Fruit fly (Drosophila melanogaster) whole organism, embryonic: ENCODE results near the gene CG13403.

Source experiments
- ATbp ChIP-seq: fragments of 200-800 bp; sonication (Bioruptor generic); optimal IDR thresholded peaks from 2 replicates; lab custom pipeline; 2017; ENCODE audit warnings: missing biosample characterization, mild to moderate bottlenecking, missing genetic modification characterization, missing genetic modification reagents
- CG10209 ChIP-seq: fragments of 200-800 bp; sonication (Bioruptor generic); optimal IDR thresholded peaks from 3 replicates; lab custom pipeline; 2017; ENCODE audit warnings: missing biosample characterization, mild to moderate bottlenecking, missing genetic modification characterization, missing genetic modification reagents
- CG1233 ChIP-seq: fragments of 200-800 bp; sonication (Bioruptor generic); optimal IDR thresholded peaks from 4 replicates; lab custom pipeline; 2018; ENCODE audit warnings: missing biosample characterization, mild to moderate bottlenecking, missing genetic modification characterization
- CG14014 ChIP-seq: fragments of 200-800 bp; sonication (Bioruptor generic); IDR thresholded peaks from 2 replicates; pipeline ENCODE4 v1.3.6; 2022; ENCODE audit warnings: missing biosample characterization, missing genetic modification characterization
- CG14667 ChIP-seq: fragments of 200-800 bp; sonication (Bioruptor generic); IDR thresholded peaks from 2 replicates; pipeline ENCODE4 v1.3.6; 2022; ENCODE audit warnings: missing biosample characterization, missing genetic modification characterization
- CG15269 ChIP-seq: fragments of 200-800 bp; sonication (Bioruptor generic); optimal IDR thresholded peaks from 2 replicates; lab custom pipeline; 2018; ENCODE audit warnings: missing biosample characterization, mild to moderate bottlenecking, missing genetic modification characterization, moderate library complexity
- CG17912 ChIP-seq: fragments of 200-800 bp; sonication (Bioruptor generic); optimal IDR thresholded peaks from 2 replicates; lab custom pipeline; 2018; ENCODE audit warnings: missing biosample characterization, mild to moderate bottlenecking, missing genetic modification characterization
- CG18262 ChIP-seq: fragments of 200-800 bp; optimal IDR thresholded peaks from 3 replicates; lab custom pipeline; 2019; ENCODE audit warnings: missing biosample characterization, mild to moderate bottlenecking, missing genetic modification characterization, moderate library complexity
- CG2120 ChIP-seq: fragments of 200-800 bp; sonication (Bioruptor generic); optimal IDR thresholded peaks from 3 replicates; lab custom pipeline; 2016; ENCODE audit warnings: missing biosample characterization, missing genetic modification characterization
- CG2678 ChIP-seq: fragments of 200-800 bp; sonication (Bioruptor generic); optimal IDR thresholded peaks from 3 replicates; lab custom pipeline; 2019; ENCODE audit warnings: missing biosample characterization, mild to moderate bottlenecking, missing genetic modification characterization, moderate library complexity
- CG3726 ChIP-seq: fragments of 200-800 bp; sonication (Bioruptor generic); IDR thresholded peaks from 3 replicates; pipeline ENCODE4, ENCODE4 v1.3.6; 2022; ENCODE audit warnings: missing biosample characterization, missing genetic modification characterization
- CG4730 ChIP-seq: fragments of 200-800 bp; sonication (Bioruptor generic); IDR thresholded peaks from 2 replicates; pipeline ENCODE4 v1.3.6; 2022; ENCODE audit warnings: missing biosample characterization, missing genetic modification characterization
- CG6813 ChIP-seq: fragments of 200-800 bp; sonication (Bioruptor generic); optimal IDR thresholded peaks from 2 replicates; lab custom pipeline; 2017; ENCODE audit warnings: missing biosample characterization, missing genetic modification characterization, mild to moderate bottlenecking, moderate library complexity, missing genetic modification reagents
- CG7357 ChIP-seq: fragments of 200-800 bp; sonication (Bioruptor generic); IDR thresholded peaks from 3 replicates; pipeline ENCODE4 v1.3.6; 2022; ENCODE audit warnings: missing biosample characterization, missing genetic modification characterization
- CG9817 ChIP-seq: fragments of 200-800 bp; sonication (Bioruptor generic); optimal IDR thresholded peaks from 2 replicates; lab custom pipeline; 2018; ENCODE audit warnings: missing biosample characterization, mild to moderate bottlenecking, missing genetic modification characterization, moderate library complexity
- CTCF ChIP-seq: fragments of 200-800 bp; sonication (Bioruptor generic); optimal IDR thresholded peaks from 2 replicates; lab custom pipeline; 2017; ENCODE audit warnings: missing biosample characterization, mild to moderate bottlenecking, missing genetic modification characterization, moderate library complexity
- Deaf1 ChIP-seq: fragments of 200-800 bp; optimal IDR thresholded peaks from 3 replicates; lab custom pipeline; 2019; ENCODE audit warnings: missing biosample characterization, mild to moderate bottlenecking, missing genetic modification characterization, moderate library complexity
- Dref ChIP-seq: fragments of 200-800 bp; sonication (Bioruptor generic); IDR thresholded peaks from 2 replicates; pipeline ENCODE4 v1.3.6; 2022; ENCODE audit warnings: missing biosample characterization, missing genetic modification characterization
- Fer3 ChIP-seq: fragments of 200-800 bp; sonication (Bioruptor generic); optimal IDR thresholded peaks from 2 replicates; lab custom pipeline; 2018; ENCODE audit warnings: missing biosample characterization, mild to moderate bottlenecking, missing genetic modification characterization, moderate library complexity
- Gsc ChIP-seq: fragments of 200-800 bp; sonication (Bioruptor generic); IDR thresholded peaks from 2 replicates; pipeline ENCODE4 v1.3.6; 2022; ENCODE audit warnings: missing biosample characterization, missing genetic modification characterization
- Hand ChIP-seq: fragments of 200-800 bp; sonication (Bioruptor generic); optimal IDR thresholded peaks from 2 replicates; lab custom pipeline; 2017; ENCODE audit warnings: mild to moderate bottlenecking, missing biosample characterization, missing genetic modification reagents, missing genetic modification characterization
- Lim3 ChIP-seq: fragments of 200-800 bp; sonication (Bioruptor generic); IDR thresholded peaks from 2 replicates; pipeline ENCODE4 v1.3.6; 2022; ENCODE audit warnings: missing biosample characterization, missing genetic modification characterization
- Max ChIP-seq: fragments of 200-800 bp; sonication (Bioruptor generic); optimal IDR thresholded peaks from 2 replicates; lab custom pipeline; 2016; ENCODE audit warnings: missing biosample characterization, mild to moderate bottlenecking, missing genetic modification characterization
- Mrtf ChIP-seq: fragments of 200-800 bp; sonication (Bioruptor generic); IDR thresholded peaks from 3 replicates; pipeline ENCODE4 v1.3.6; 2022; ENCODE audit warnings: missing biosample characterization, missing genetic modification characterization
- Nf-YC ChIP-seq: fragments of 200-800 bp; optimal IDR thresholded peaks from 3 replicates; lab custom pipeline; 2019; ENCODE audit warnings: missing biosample characterization, mild to moderate bottlenecking, missing genetic modification characterization, moderate library complexity
- NfI ChIP-seq: fragments of 200-800 bp; sonication (Bioruptor generic); optimal IDR thresholded peaks from 3 replicates; lab custom pipeline; 2018; ENCODE audit warnings: missing biosample characterization, mild to moderate bottlenecking, missing genetic modification characterization, moderate library complexity
- Opbp ChIP-seq: fragments of 200-800 bp; sonication (Bioruptor generic); IDR thresholded peaks from 3 replicates; pipeline ENCODE4 v1.3.6; 2022; ENCODE audit warnings: missing biosample characterization, missing genetic modification characterization; ENCODE audit not compliant: partially characterized antibody
- Rfx ChIP-seq: fragments of 200-800 bp; sonication (Bioruptor generic); IDR thresholded peaks from 2 replicates; pipeline ENCODE4 v1.3.6; 2022; ENCODE audit warnings: missing biosample characterization, missing genetic modification characterization
- al ChIP-seq: fragments of 200-800 bp; sonication (Bioruptor generic); IDR thresholded peaks from 2 replicates; pipeline ENCODE4 v1.3.6; 2022; ENCODE audit warnings: missing biosample characterization, missing genetic modification characterization
- ap ChIP-seq: fragments of 200-800 bp; sonication (Bioruptor generic); IDR thresholded peaks from 2 replicates; pipeline ENCODE4 v1.3.6; 2022; ENCODE audit warnings: missing biosample characterization, missing genetic modification characterization
- az2 ChIP-seq: fragments of 200-800 bp; sonication (Bioruptor generic); optimal IDR thresholded peaks from 3 replicates; lab custom pipeline; 2016; ENCODE audit warnings: missing biosample characterization, missing genetic modification characterization
- bbx ChIP-seq: fragments of 200-800 bp; sonication (Bioruptor generic); IDR thresholded peaks from 2 replicates; pipeline ENCODE4 v1.3.6; 2022; ENCODE audit warnings: missing biosample characterization, missing genetic modification characterization; ENCODE audit not compliant: partially characterized antibody
- dan ChIP-seq: fragments of 200-800 bp; sonication (Bioruptor generic); IDR thresholded peaks from 2 replicates; pipeline ENCODE4 v1.3.6; 2022; ENCODE audit warnings: missing biosample characterization, missing genetic modification characterization
- esg ChIP-seq: fragments of 200-800 bp; sonication (Bioruptor generic); conservative IDR thresholded peaks from 2 replicates; pipeline ENCODE4 v1.3.6; 2022; ENCODE audit warnings: missing biosample characterization, missing genetic modification characterization
- exex ChIP-seq: fragments of 200-800 bp; sonication (Bioruptor generic); optimal IDR thresholded peaks from 4 replicates; lab custom pipeline; 2018; ENCODE audit warnings: missing biosample characterization, mild to moderate bottlenecking, missing genetic modification characterization, moderate library complexity
- fd96Cb ChIP-seq: fragments of 200-800 bp; sonication (Bioruptor generic); optimal IDR thresholded peaks from 2 replicates; lab custom pipeline; 2018; ENCODE audit warnings: missing biosample characterization, mild to moderate bottlenecking, missing genetic modification characterization, moderate library complexity
- ftz-f1 ChIP-seq: fragments of 200-800 bp; sonication (Bioruptor generic); optimal IDR thresholded peaks from 2 replicates; lab custom pipeline; 2016; ENCODE audit warnings: missing biosample characterization, missing genetic modification characterization
- gem ChIP-seq: fragments of 200-800 bp; sonication (Bioruptor generic); optimal IDR thresholded peaks from 2 replicates; lab custom pipeline; 2019; ENCODE audit warnings: missing biosample characterization, mild to moderate bottlenecking, missing genetic modification characterization, moderate library complexity
- grau ChIP-seq: fragments of 200-800 bp; optimal IDR thresholded peaks from 3 replicates; lab custom pipeline; 2019; ENCODE audit warnings: missing biosample characterization, mild to moderate bottlenecking, missing genetic modification characterization, moderate library complexity
- hkb ChIP-seq, 2 experiments: fragments of 200-800 bp in 1 of 2; fragments of >200 bp in 1 of 2; sonication (Bioruptor generic) in 1 of 2; IDR thresholded peaks in 1 of 2; optimal IDR thresholded peaks in 1 of 2; 2 replicates each; pipeline versions ENCODE4 v1.3.6 to Lab custom; 2017 to 2022; ENCODE audit warnings: missing biosample characterization in 1 of 2, missing genetic modification characterization in 1 of 2
- org-1 ChIP-seq: fragments of 200-800 bp; sonication (Bioruptor generic); optimal IDR thresholded peaks from 2 replicates; lab custom pipeline; 2017; ENCODE audit warnings: missing biosample characterization, missing genetic modification characterization
- row ChIP-seq: fragments of 200-800 bp; sonication (Bioruptor generic); IDR thresholded peaks from 3 replicates; pipeline ENCODE4 v1.3.6; 2022; ENCODE audit warnings: missing biosample characterization, missing genetic modification characterization
- slp2 ChIP-seq: fragments of 200-800 bp; sonication (Bioruptor generic); optimal IDR thresholded peaks from 2 replicates; lab custom pipeline; 2016; ENCODE audit warnings: missing biosample characterization, missing genetic modification characterization
- tio ChIP-seq: fragments of 200-800 bp; sonication (Bioruptor generic); optimal IDR thresholded peaks from 2 replicates; lab custom pipeline; 2017; ENCODE audit warnings: missing biosample characterization, missing genetic modification characterization, inconsistent platforms
- trh ChIP-seq: fragments of 200-800 bp; sonication (Bioruptor generic); optimal IDR thresholded peaks from 2 replicates; lab custom pipeline; 2016; ENCODE audit warnings: missing biosample characterization, missing genetic modification characterization
- unpg ChIP-seq: fragments of 200-800 bp; sonication (Bioruptor generic); optimal IDR thresholded peaks from 3 replicates; lab custom pipeline; 2018; ENCODE audit warnings: missing biosample characterization, mild to moderate bottlenecking, missing genetic modification characterization, moderate library complexity
- usp ChIP-seq: fragments of >200 bp; optimal IDR thresholded peaks from 2 replicates; lab custom pipeline; 2017; ENCODE audit warnings: missing biosample characterization, missing genetic modification characterization
- wdn ChIP-seq: fragments of 200-800 bp; sonication (Bioruptor generic); IDR thresholded peaks from 2 replicates; pipeline ENCODE4 v1.3.6; 2022; ENCODE audit warnings: missing biosample characterization, missing genetic modification characterization

Gene CG13403

dm6 chrX:14214505-14215449 lies 23.0 kb upstream of the CG13403 start (continued):
- TF ChIP-seq CTCF (GFP tag; lab: Kevin White, UChicago) (no peak), CG2678 (tag; lab: Kevin White, UChicago) (peak; percentile 72), gem (peak; percentile 69), trh (no peak), CG14667 (no peak), CG9817 (tag; lab: Kevin White, UChicago) (peak; percentile 56), CG17912 (GFP tag; lab: Kevin White, UChicago) (no peak), CG2120 (peak; percentile 21), Lim3 (GFP tag; lab: Robert Waterston, UW) (no peak), slp2 (GFP tag; lab: Kevin White, UChicago) (no peak), tio (GFP tag; lab: Kevin White, UChicago) (peak; percentile 19), Deaf1 (tag; lab: Kevin White, UChicago) (peak; percentile 31), al (GFP tag; lab: Robert Waterston, UW) (peak; percentile 49), ATbp (GFP tag; lab: Kevin White, UChicago) (no peak), Fer3 (tag; lab: Kevin White, UChicago) (peak; percentile 36), exex (tag; lab: Kevin White, UChicago) (no peak), CG14014 (GFP tag; lab: Robert Waterston, UW) (peak; percentile 50), grau (tag; lab: Kevin White, UChicago) (peak; percentile 75), Nf-YC (tag; lab: Kevin White, UChicago) (peak; percentile 16), az2 (GFP tag; lab: Kevin White, UChicago) (no peak), unpg (peak; percentile 61), CG4730 (GFP tag; lab: Robert Waterston, UW) (no peak), Rfx (GFP tag; lab: Robert Waterston, UW) (peak; percentile 66), Max (GFP tag; lab: Kevin White, UChicago) (no peak), CG15269 (tag; lab: Kevin White, UChicago) (peak; percentile 62), ftz-f1 (GFP tag; lab: Kevin White, UChicago) (no peak), fd96Cb (peak; percentile 46), hkb (optimal IDR thresholded peaks at IDR 0.05; lab: Kevin White, UChicago) (no peak), hkb (GFP tag; IDR thresholded peaks at IDR 0.05; lab: Robert Waterston, UW) (peak; percentile 45; the same call in 1 of the 2 replicates), Gsc (GFP tag; lab: Robert Waterston, UW) (no peak), CG1233 (peak; percentile 42), esg (GFP tag; lab: Robert Waterston, UW) (0 out of 2 replicates have a peak, but pooled peaks have one; percentile 24), wdn (GFP tag; lab: Robert Waterston, UW) (peak; percentile 44; the same call in 1 of the 2 replicates), CG10209 (peak; percentile 48), CG3726 (GFP tag; lab: Robert Waterston, UW) (no peak), CG7357 (GFP tag; lab: Robert Waterston, UW) (0 out of 3 replicates have a peak, but pooled peaks have one; percentile 18), ap (peak; percentile 37; the same call in 1 of the 2 replicates), CG18262 (tag; lab: Kevin White, UChicago) (peak; percentile 34), row (GFP tag; lab: Robert Waterston, UW) (peak; percentile 53), Opbp (GFP tag; lab: Robert Waterston, UW) (no peak), Dref (GFP tag; lab: Robert Waterston, UW) (no peak), CG6813 (GFP tag; lab: Kevin White, UChicago) (no peak), Mrtf (GFP tag; lab: Robert Waterston, UW) (0 out of 3 replicates have a peak, but pooled peaks have one; percentile 26), dan (no peak), NfI (GFP tag; lab: Kevin White, UChicago) (peak; percentile 12), Hand (peak; percentile 47), bbx (no peak), usp (GFP tag; lab: Kevin White, UChicago) (no peak), org-1 (GFP tag; lab: Kevin White, UChicago) (peak; percentile 28)
